Worm (Caenorhabditis elegans) whole organism, L4 larva: ENCODE measurements around the gene emb-30.

ENCODE experiments used
- F44E2.7 ChIP-seq: fragments of 200-800 bp; sonication (Bioruptor generic); IDR thresholded peaks from 2 replicates; pipeline ENCODE4 v2.1.2; 2022; ENCODE audit warnings: missing genetic modification characterization, missing compliant biosample characterization
- F49E8.2 ChIP-seq: sonication (generic microtip); optimal IDR thresholded peaks from 2 replicates; lab custom pipeline; 2016; ENCODE audit warnings: missing compliant biosample characterization, mild to moderate bottlenecking, missing genetic modification characterization, borderline replicate concordance
- R02D3.7 ChIP-seq: fragments of 150-350 bp; sonication (generic microtip); optimal IDR thresholded peaks from 3 replicates; lab custom pipeline; 2014; ENCODE audit warnings: missing biosample characterization, missing genetic modification characterization
- Y105C5A.15 ChIP-seq: fragments of 200-800 bp; sonication (Bioruptor generic); IDR thresholded peaks from 2 replicates; pipeline ENCODE4 v1.3.6; 2022; ENCODE audit warnings: missing genetic modification characterization, missing compliant biosample characterization
- Y48G9A.11 ChIP-seq: fragments of 200-800 bp; sonication (Bioruptor generic); IDR thresholded peaks from 2 replicates; pipeline ENCODE4 v1.3.6; 2022; ENCODE audit warnings: missing genetic modification reagents, missing genetic modification characterization, missing compliant biosample characterization
- arid-1 ChIP-seq: fragments of 200-800 bp; sonication (Bioruptor generic); conservative IDR thresholded peaks from 2 replicates; pipeline ENCODE4 v1.3.6; 2022; ENCODE audit warnings: missing genetic modification reagents, missing genetic modification characterization, missing compliant biosample characterization
- attf-4 ChIP-seq: sonication (generic microtip); optimal IDR thresholded peaks from 3 replicates; lab custom pipeline; 2017; ENCODE audit warnings: missing biosample characterization, missing genetic modification characterization
- ceh-28 ChIP-seq: fragments of 150-350 bp; optimal IDR thresholded peaks from 2 replicates; lab custom pipeline; 2014; ENCODE audit warnings: missing biosample characterization, missing genetic modification reagents, missing genetic modification characterization
- ceh-32 ChIP-seq: sonication (generic microtip); optimal IDR thresholded peaks from 2 replicates; lab custom pipeline; 2016; ENCODE audit warnings: mild to moderate bottlenecking, missing genetic modification characterization, missing compliant biosample characterization; ENCODE audit not compliant: poor library complexity
- ceh-62 ChIP-seq: sonication (generic microtip); optimal IDR thresholded peaks from 2 replicates; lab custom pipeline; 2017; ENCODE audit warnings: missing biosample characterization, missing genetic modification characterization
- cey-2 ChIP-seq: sonication (generic microtip); optimal IDR thresholded peaks from 3 replicates; lab custom pipeline; 2017; ENCODE audit warnings: missing genetic modification characterization, mild to moderate bottlenecking, missing compliant biosample characterization, antibody characterized with exemption, borderline replicate concordance; ENCODE audit not compliant: insufficient read depth
- daf-12 ChIP-seq: fragments of 150-350 bp; optimal IDR thresholded peaks from 2 replicates; lab custom pipeline; 2014; ENCODE audit warnings: missing biosample characterization, missing genetic modification reagents, missing genetic modification characterization
- daf-16 ChIP-seq, 3 experiments: sonication (generic microtip); optimal IDR thresholded peaks; 2 replicates each; lab custom pipeline; 2016 to 2017; ENCODE audit warnings: missing genetic modification characterization in 3 of 3, missing genetic modification reagents in 3 of 3, mild to moderate bottlenecking in 2 of 3, missing compliant biosample characterization in 2 of 3, missing biosample characterization in 1 of 3, moderate library complexity in 1 of 3
- daf-8 ChIP-seq: fragments of 200-800 bp; sonication (Bioruptor generic); IDR thresholded peaks from 2 replicates; pipeline ENCODE4 v1.3.6; 2022; ENCODE audit warnings: missing genetic modification characterization, missing compliant biosample characterization
- dmd-8 ChIP-seq: fragments of 200-800 bp; sonication (Bioruptor generic); IDR thresholded peaks from 2 replicates; pipeline ENCODE4 v1.3.6; 2022; ENCODE audit warnings: missing genetic modification characterization, missing compliant biosample characterization
- dpl-1 ChIP-seq: fragments of 150-350 bp; optimal IDR thresholded peaks from 2 replicates; lab custom pipeline; 2014; ENCODE audit warnings: missing biosample characterization, missing genetic modification reagents, missing genetic modification characterization
- dve-1 ChIP-seq: sonication (generic microtip); optimal IDR thresholded peaks from 2 replicates; lab custom pipeline; 2017; ENCODE audit warnings: antibody characterized with exemption, mild to moderate bottlenecking, missing genetic modification characterization, missing compliant biosample characterization; ENCODE audit not compliant: insufficient read depth
- egl-43 ChIP-seq: fragments of 200-800 bp; sonication (Bioruptor generic); IDR thresholded peaks from 2 replicates; pipeline ENCODE4 v1.3.6; 2022; ENCODE audit warnings: missing genetic modification reagents, missing genetic modification characterization, missing compliant biosample characterization
- hlh-30 ChIP-seq: sonication (generic microtip); optimal IDR thresholded peaks from 2 replicates; lab custom pipeline; 2017; ENCODE audit warnings: antibody characterized with exemption, mild to moderate bottlenecking, missing genetic modification characterization, missing compliant biosample characterization; ENCODE audit not compliant: insufficient read depth
- lim-7 ChIP-seq: fragments of 200-800 bp; sonication (Bioruptor generic); IDR thresholded peaks from 2 replicates; pipeline ENCODE4 v1.3.6; 2022; ENCODE audit warnings: missing genetic modification characterization, missing compliant biosample characterization
- lin-15B ChIP-seq: fragments of 150-350 bp; sonication (generic microtip); optimal IDR thresholded peaks from 3 replicates; lab custom pipeline; 2014; ENCODE audit warnings: missing biosample characterization, missing genetic modification characterization
- lin-38 ChIP-seq: fragments of 200-800 bp; sonication (Bioruptor generic); IDR thresholded peaks from 2 replicates; pipeline ENCODE4 v1.3.6; 2022; ENCODE audit warnings: missing genetic modification reagents, missing genetic modification characterization, missing compliant biosample characterization
- lin-39 ChIP-seq: fragments of 150-350 bp; optimal IDR thresholded peaks from 2 replicates; lab custom pipeline; 2014; ENCODE audit warnings: missing biosample characterization, missing genetic modification reagents, missing genetic modification characterization
- madf-5 ChIP-seq, 2 experiments: fragments of 200-800 bp; sonication (Bioruptor generic); IDR thresholded peaks; 2 replicates each; pipeline ENCODE4 v1.3.6; 2022; ENCODE audit warnings: missing compliant biosample characterization in 2 of 2, missing genetic modification characterization in 2 of 2
- mdl-1 ChIP-seq, 2 experiments: fragments of 150-350 bp in 1 of 2; sonication (generic microtip) in 1 of 2; optimal IDR thresholded peaks; 2 replicates each; lab custom pipeline; 2014 to 2017; ENCODE audit warnings: missing biosample characterization in 2 of 2, missing genetic modification characterization in 2 of 2
- mep-1 ChIP-seq: fragments of 150-350 bp; sonication (generic microtip); optimal IDR thresholded peaks from 3 replicates; lab custom pipeline; 2014; ENCODE audit warnings: missing biosample characterization, missing genetic modification characterization
- mes-2 ChIP-seq: sonication (generic microtip); optimal IDR thresholded peaks from 2 replicates; lab custom pipeline; 2016; ENCODE audit warnings: missing genotype, mild to moderate bottlenecking, missing genetic modification characterization, missing compliant biosample characterization; ENCODE audit not compliant: poor library complexity, severe bottlenecking
- mxl-3 ChIP-seq: fragments of 200-800 bp; sonication (Bioruptor generic); optimal IDR thresholded peaks from 2 replicates; lab custom pipeline; 2018; ENCODE audit warnings: mild to moderate bottlenecking, missing genetic modification characterization, missing compliant biosample characterization
- nhr-102 ChIP-seq: sonication (generic microtip); optimal IDR thresholded peaks from 2 replicates; lab custom pipeline; 2016; ENCODE audit warnings: mild to moderate bottlenecking, missing genetic modification characterization, moderate library complexity, missing compliant biosample characterization
- nhr-237 ChIP-seq: sonication (generic microtip); optimal IDR thresholded peaks from 2 replicates; lab custom pipeline; 2017; ENCODE audit warnings: missing biosample characterization, missing genetic modification characterization
- nhr-25 ChIP-seq: sonication (generic microtip); optimal IDR thresholded peaks from 2 replicates; lab custom pipeline; 2017; ENCODE audit warnings: missing genetic modification characterization, mild to moderate bottlenecking, missing compliant biosample characterization, antibody characterized with exemption, moderate library complexity, borderline replicate concordance; ENCODE audit not compliant: insufficient read depth
- nhr-28 ChIP-seq: fragments of 150-350 bp; optimal IDR thresholded peaks from 2 replicates; lab custom pipeline; 2014; ENCODE audit warnings: missing biosample characterization, missing genetic modification characterization
- nhr-42 ChIP-seq: fragments of 200-800 bp; sonication (Bioruptor generic); IDR thresholded peaks from 2 replicates; pipeline ENCODE4 v1.3.6; 2022; ENCODE audit warnings: missing genetic modification characterization, missing compliant biosample characterization
- nhr-6 ChIP-seq: fragments of 150-350 bp; optimal IDR thresholded peaks from 2 replicates; lab custom pipeline; 2014; ENCODE audit warnings: missing biosample characterization, missing genetic modification characterization
- rbr-2 ChIP-seq: sonication (generic microtip); optimal IDR thresholded peaks from 2 replicates; lab custom pipeline; 2016; ENCODE audit warnings: missing genotype, missing genetic modification characterization, missing compliant biosample characterization
- saeg-2 ChIP-seq: fragments of 200-800 bp; sonication (Bioruptor generic); IDR thresholded peaks from 2 replicates; pipeline ENCODE4 v1.3.6; 2022; ENCODE audit warnings: missing genetic modification reagents, missing genetic modification characterization, missing compliant biosample characterization
- snpc-1.2 ChIP-seq: fragments of 200-800 bp; sonication (Bioruptor generic); IDR thresholded peaks from 2 replicates; pipeline ENCODE4 v1.3.6; 2022; ENCODE audit warnings: missing genetic modification reagents, missing genetic modification characterization, missing compliant biosample characterization
- unc-130 ChIP-seq: sonication (generic microtip); optimal IDR thresholded peaks from 2 replicates; lab custom pipeline; 2016; ENCODE audit warnings: missing genetic modification reagents, missing genetic modification characterization, missing compliant biosample characterization
- unc-62 ChIP-seq, 3 experiments: fragments of 150-350 bp in 1 of 3; sonication (generic microtip); optimal IDR thresholded peaks in 2 of 3; peaks in 1 of 3; 1 replicate in 1 of 3; 2 replicates in 2 of 3; lab custom pipeline; 2014 to 2017; ENCODE audit warnings: missing biosample characterization in 3 of 3, missing genetic modification characterization in 3 of 3, missing genetic modification reagents in 3 of 3, missing genotype in 1 of 3
- vab-7 ChIP-seq: fragments of 200-800 bp; sonication (Bioruptor generic); IDR thresholded peaks from 2 replicates; pipeline ENCODE4 v1.3.6; 2022; ENCODE audit warnings: missing genetic modification reagents, missing genetic modification characterization, missing compliant biosample characterization

Gene emb-30

ce11 chrIII:9406600-9406999, 34.7 kb downstream of the emb-30 start, which contains the start of gene T26G10.1 (continued):
- TF ChIP-seq mxl-3 (GFP tag; lab: Kevin White, UChicago) (no peak), dpl-1 (peak; percentile 68)

ce11 chrIII:9401036-9401435, 40.2 kb downstream of the emb-30 start, which contains the start of gene nlp-48:
nlp-48 (minus strand) TSS chrIII:9401136.
- no peak for TF ChIP-seq F49E8.2 (tag; lab: Kevin White, UChicago)

ce11 chrIII:9393114-9393780, 48.0 kb downstream of the emb-30 start, which contains the start of the genes gpr-2 and rgr-1:
gpr-2 (minus strand) TSS chrIII:9393164.
rgr-1 (plus strand) TSS chrIII:9393730.
- TF ChIP-seq rbr-2 (tag; lab: Kevin White, UChicago): peak; percentile 2
- peak in 1 of 2 experiments; percentile 85 for TF ChIP-seq unc-62 (GFP tag; optimal IDR thresholded peaks at IDR 0.05 in 1 of 2; lab: Kevin White, UChicago)
- TF ChIP-seq unc-62 (tag; optimal IDR thresholded peaks at IDR 0.05; lab: Kevin White, UChicago): no peak
- no peak for TF ChIP-seq nhr-42 (GFP tag; lab: Robert Waterston, UW)
- TF ChIP-seq hlh-30 (tag; lab: Kevin White, UChicago): peak; percentile 43
- TF ChIP-seq unc-130: peak; percentile 56
- TF ChIP-seq dpl-1: peak; percentile 77
- TF ChIP-seq ceh-62: no peak
- peak; percentile 81 for TF ChIP-seq lin-38 (GFP tag; lab: Robert Waterston, UW)
- 0 out of 2 replicates have a peak, but pooled peaks have one; percentile 27 for TF ChIP-seq Y48G9A.11

ce11 chrIII:9390924-9391323, 50.3 kb downstream of the emb-30 start:
- no peak for TF ChIP-seq nhr-6 (tag; lab: Kevin White, UChicago)
- no peak for TF ChIP-seq lin-15B (tag; lab: Kevin White, UChicago)
- TF ChIP-seq cey-2: no peak
- TF ChIP-seq daf-8 (GFP tag; lab: Robert Waterston, UW): no peak
- no peak for TF ChIP-seq R02D3.7 (tag; lab: Kevin White, UChicago)
- TF ChIP-seq dpl-1: no peak
- no peak for TF ChIP-seq vab-7
- no peak for TF ChIP-seq nhr-42 (GFP tag; lab: Robert Waterston, UW)
- TF ChIP-seq F49E8.2 (tag; lab: Kevin White, UChicago): no peak
- no peak for TF ChIP-seq nhr-28
- TF ChIP-seq rbr-2 (tag; lab: Kevin White, UChicago): no peak
- no peak for TF ChIP-seq attf-4 (tag; lab: Kevin White, UChicago)
- TF ChIP-seq ceh-62: no peak
- TF ChIP-seq madf-5 (GFP tag; IDR thresholded peaks at IDR 0.05; lab: Robert Waterston, UW): no peak
- peak; percentile 3 for TF ChIP-seq mep-1
- no peak for TF ChIP-seq snpc-1.2 (GFP tag; lab: Robert Waterston, UW)
- no peak for TF ChIP-seq egl-43 (GFP tag; lab: Robert Waterston, UW)
- no peak for TF ChIP-seq mes-2 (tag; lab: Kevin White, UChicago)
- TF ChIP-seq ceh-32 (tag; lab: Kevin White, UChicago): no peak
- TF ChIP-seq lin-39 (tag; lab: Kevin White, UChicago): no peak
- TF ChIP-seq mdl-1 (tag; optimal IDR thresholded peaks at IDR 0.05; lab: Kevin White, UChicago): peak; percentile 24 to 76
- TF ChIP-seq Y105C5A.15 (GFP tag; lab: Robert Waterston, UW): no peak
- TF ChIP-seq ceh-28 (tag; lab: Kevin White, UChicago): no peak
- TF ChIP-seq lim-7: 0 out of 2 replicates have a peak, but pooled peaks have one; percentile 43
- TF ChIP-seq F44E2.7 (GFP tag; lab: Robert Waterston, UW): no peak
- TF ChIP-seq arid-1 (GFP tag; lab: Robert Waterston, UW): peak; percentile 30; the same call in 1 of the 2 replicates
- no peak for TF ChIP-seq daf-12 (tag; lab: Kevin White, UChicago)
- peak; percentile 90 for TF ChIP-seq hlh-30 (tag; lab: Kevin White, UChicago)
- no peak for TF ChIP-seq nhr-102 (tag; lab: Kevin White, UChicago)
- no peak for TF ChIP-seq nhr-25 (tag; lab: Kevin White, UChicago)
- no peak for TF ChIP-seq dmd-8 (GFP tag; lab: Robert Waterston, UW)
- no peak for TF ChIP-seq nhr-237 (tag; lab: Kevin White, UChicago)
- TF ChIP-seq unc-62 (GFP tag; optimal IDR thresholded peaks at IDR 0.05 in 1 of 2; lab: Kevin White, UChicago): no peak
- TF ChIP-seq unc-62 (tag; optimal IDR thresholded peaks at IDR 0.05; lab: Kevin White, UChicago): no peak
- TF ChIP-seq saeg-2: no peak
- no peak for TF ChIP-seq daf-16 (GFP tag; optimal IDR thresholded peaks at IDR 0.05; lab: Kevin White, UChicago)
- TF ChIP-seq daf-16 (tag; optimal IDR thresholded peaks at IDR 0.05; lab: Kevin White, UChicago): no peak
- TF ChIP-seq dve-1 (tag; lab: Kevin White, UChicago): no peak
